Fruit fly (Drosophila melanogaster) Kc167 (cell line): Measurements from ENCODE around the gene unk.

Experiments
- Myc ChIP-seq: fragments of >200 bp; optimal IDR thresholded peaks from 2 replicates; lab custom pipeline; 2017; ENCODE audit warnings: missing external identifiers
- psq ChIP-seq: fragments of >200 bp; optimal IDR thresholded peaks from 2 replicates; lab custom pipeline; 2017; ENCODE audit warnings: missing external identifiers

DNA sequence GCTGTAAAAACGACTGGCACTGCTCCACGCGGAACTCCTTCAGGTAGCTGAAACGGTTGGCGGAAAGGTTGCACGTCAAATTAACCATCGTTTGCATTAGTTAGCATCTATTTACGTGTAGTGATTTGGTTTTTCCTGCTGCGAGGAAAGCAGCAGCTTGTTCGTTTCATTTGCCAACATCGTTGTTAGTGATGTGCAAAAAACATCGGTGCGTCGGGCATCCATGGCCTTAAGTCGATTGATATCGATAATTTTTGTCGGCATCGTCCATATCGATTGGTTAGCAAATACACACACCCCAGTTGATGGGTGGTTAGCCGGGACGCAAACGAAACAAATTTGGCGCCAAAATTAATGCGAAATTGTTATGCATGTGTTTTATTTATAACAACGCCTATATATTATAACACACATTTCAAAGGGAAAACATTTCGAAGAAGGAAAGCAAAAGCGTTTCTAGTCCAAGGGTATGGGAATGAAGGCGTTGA, at the start of gene unk:
- no peak for TF ChIP-seq psq
- TF ChIP-seq Myc (lab: Kevin White, UChicago) = no peak
